Worm (Caenorhabditis elegans): ENCODE measurements around the gene F52D1.2.
A peak's percentile ranks its signal among the peaks of the same experiment; 100 is the strongest.

The F52D1.2 gene

ce11 chrX:404597-404996, 45.4 kb downstream of the F52D1.2 start, which contains the start of gene R04A9.1:
Gene R04A9.1 (plus strand): TSS chrX:404897.
- TF ChIP-seq pqm-1 (tag; optimal IDR thresholded peaks at IDR 0.05) = no peak
- TF ChIP-seq ZK546.5 (tag; optimal IDR thresholded peaks at IDR 0.05) = no peak
- no peak for TF ChIP-seq nhr-28 (tag; optimal IDR thresholded peaks at IDR 0.05)
- TF ChIP-seq ztf-4 (tag; optimal IDR thresholded peaks at IDR 0.05) = no peak
- no peak for TF ChIP-seq fkh-10 (GFP tag; optimal IDR thresholded peaks at IDR 0.05)
- no peak for TF ChIP-seq nhr-25 (tag; optimal IDR thresholded peaks at IDR 0.05)
- no peak for TF ChIP-seq ceh-28 (tag; optimal IDR thresholded peaks at IDR 0.05)
- no peak for TF ChIP-seq nhr-237 (tag; optimal IDR thresholded peaks at IDR 0.05)
- no peak for TF ChIP-seq lin-15B (tag; optimal IDR thresholded peaks at IDR 0.05)
- no peak for TF ChIP-seq nhr-43 (tag; optimal IDR thresholded peaks at IDR 0.05; ENCODE audit: poor library complexity, severe bottlenecking)
- TF ChIP-seq pha-4 (tag; optimal IDR thresholded peaks at IDR 0.05) = no peak
- no peak for TF ChIP-seq snpc-4 (tag; optimal IDR thresholded peaks at IDR 0.05)
- TF ChIP-seq nhr-77 (tag; optimal IDR thresholded peaks at IDR 0.05) = no peak
- TF ChIP-seq ceh-16 (tag; optimal IDR thresholded peaks at IDR 0.05) = no peak
- TF ChIP-seq unc-39 (tag; optimal IDR thresholded peaks at IDR 0.05) = no peak
- no peak for TF ChIP-seq ztf-11 (tag; optimal IDR thresholded peaks at IDR 0.05)
- TF ChIP-seq sea-2 (GFP tag; optimal IDR thresholded peaks at IDR 0.05) = no peak
- no peak for TF ChIP-seq ceh-9 (tag; optimal IDR thresholded peaks at IDR 0.05)
- TF ChIP-seq jun-1 (tag; optimal IDR thresholded peaks at IDR 0.05) = no peak
- no peak for TF ChIP-seq daf-12 (tag; optimal IDR thresholded peaks at IDR 0.05)

- TF ChIP-seq unc-39 (tag; optimal IDR thresholded peaks at IDR 0.05) (no peak), nhr-23 (tag; optimal IDR thresholded peaks at IDR 0.05) (peak; percentile 25), jun-1 (tag; optimal IDR thresholded peaks at IDR 0.05) (peak; percentile 12), nhr-43 (tag; optimal IDR thresholded peaks at IDR 0.05; ENCODE audit: poor library complexity, severe bottlenecking) (peak; percentile 39)
Measured at ce11 chrX:402951-403350, 47.1 kb downstream of the F52D1.2 start.

ce11 chrX:399535-399934, 50.5 kb downstream of the F52D1.2 start:
- TF ChIP-seq eor-1 (tag; optimal IDR thresholded peaks at IDR 0.05) (no peak), nhr-12 (tag; optimal IDR thresholded peaks at IDR 0.05) (no peak), egl-5 (tag; optimal IDR thresholded peaks at IDR 0.05) (no peak), nhr-67 (tag; optimal IDR thresholded peaks at IDR 0.05) (no peak), R02D3.7 (tag; optimal IDR thresholded peaks at IDR 0.05) (no peak), ceh-28 (tag; optimal IDR thresholded peaks at IDR 0.05) (no peak), ZK546.5 (tag; optimal IDR thresholded peaks at IDR 0.05) (no peak), nhr-28 (tag; optimal IDR thresholded peaks at IDR 0.05) (no peak), mml-1 (tag; optimal IDR thresholded peaks at IDR 0.05) (no peak), ama-1 (optimal IDR thresholded peaks at IDR 0.05) (no peak), elt-1 (tag; optimal IDR thresholded peaks at IDR 0.05) (no peak), nhr-237 (tag; optimal IDR thresholded peaks at IDR 0.05) (no peak)

ce11 chrX:397259-397658, 52.8 kb downstream of the F52D1.2 start, which contains the start of gene R04A9.6:
Gene R04A9.6 (plus strand): TSS chrX:397559.
- no peak for TF ChIP-seq R02D3.7 (tag; optimal IDR thresholded peaks at IDR 0.05)
- TF ChIP-seq elt-1 (tag; optimal IDR thresholded peaks at IDR 0.05) = no peak
- TF ChIP-seq nhr-25 (tag; optimal IDR thresholded peaks at IDR 0.05) = no peak
- TF ChIP-seq elt-2 (tag; optimal IDR thresholded peaks at IDR 0.05) = no peak
- TF ChIP-seq ceh-82 (tag; optimal IDR thresholded peaks at IDR 0.05) = no peak
- no peak for TF ChIP-seq unc-39 (tag; optimal IDR thresholded peaks at IDR 0.05)
- no peak for TF ChIP-seq nhr-76 (tag; optimal IDR thresholded peaks at IDR 0.05)
- TF ChIP-seq skn-1 (tag; optimal IDR thresholded peaks at IDR 0.05) = no peak
- TF ChIP-seq sea-2 (GFP tag; optimal IDR thresholded peaks at IDR 0.05) = no peak
- no peak for TF ChIP-seq mdl-1 (tag; optimal IDR thresholded peaks at IDR 0.05)
- no peak for TF ChIP-seq pha-4 (tag; optimal IDR thresholded peaks at IDR 0.05)
- TF ChIP-seq snpc-4 (tag; optimal IDR thresholded peaks at IDR 0.05) = no peak
- no peak for TF ChIP-seq eor-1 (tag; optimal IDR thresholded peaks at IDR 0.05)
